Worm (Caenorhabditis elegans) whole organism, L4/young adult: Measurements from ENCODE around the gene C23H5.15.

ENCODE experiments used
- W03F9.2 ChIP-seq: fragments of 150-350 bp; optimal IDR thresholded peaks from 2 replicates; lab custom pipeline; 2014; ENCODE audit warnings: missing biosample characterization, missing genetic modification characterization
- dao-5 ChIP-seq: sonication (generic microtip); optimal IDR thresholded peaks from 2 replicates; lab custom pipeline; 2016; ENCODE audit warnings: missing genotype, missing genetic modification characterization, moderate library complexity, missing compliant biosample characterization
- him-1 ChIP-seq: sonication (generic microtip); optimal IDR thresholded peaks from 2 replicates; lab custom pipeline; 2016; ENCODE audit warnings: missing genotype, missing genetic modification reagents, missing genetic modification characterization, missing compliant biosample characterization

- no peak for TF ChIP-seq W03F9.2
- TF ChIP-seq dao-5 (tag; lab: Kevin White, UChicago), result no peak
- TF ChIP-seq him-1 (tag; lab: Kevin White, UChicago), result no peak
These were observed 37.9 kb upstream of the C23H5.15 start, which contains the start of gene C54E4.12 for ce11 chrIV:2140543-2140942.
